Fruit fly (Drosophila melanogaster) whole organism, embryonic: ENCODE measurements around the gene SppL.

Experiments
- B-H2 ChIP-seq: fragments of 200-800 bp; sonication (Bioruptor generic); optimal IDR thresholded peaks from 2 replicates; lab custom pipeline; 2018; ENCODE audit warnings: missing biosample characterization, mild to moderate bottlenecking, missing genetic modification characterization
- BEAF-32 ChIP-seq: fragments of 200-800 bp; sonication (Bioruptor generic); optimal IDR thresholded peaks from 3 replicates; lab custom pipeline; 2017; ENCODE audit warnings: missing biosample characterization, missing genetic modification characterization, mild to moderate bottlenecking, moderate library complexity, missing genetic modification reagents
- CG10979 ChIP-seq: fragments of 200-800 bp; sonication (Bioruptor generic); optimal IDR thresholded peaks from 2 replicates; lab custom pipeline; 2018; ENCODE audit warnings: missing biosample characterization, mild to moderate bottlenecking, missing genetic modification characterization, moderate library complexity
- CG11093 ChIP-seq: fragments of 200-800 bp; sonication (Bioruptor generic); IDR thresholded peaks from 3 replicates; pipeline ENCODE4 v1.3.6; 2022; ENCODE audit warnings: missing biosample characterization, missing genetic modification characterization
- CG12299 ChIP-seq: fragments of 200-800 bp; sonication (Bioruptor generic); optimal IDR thresholded peaks from 2 replicates; lab custom pipeline; 2018; ENCODE audit warnings: missing biosample characterization, mild to moderate bottlenecking, missing genetic modification characterization
- CG12659 ChIP-seq: fragments of 200-800 bp; sonication (Bioruptor generic); optimal IDR thresholded peaks from 3 replicates; lab custom pipeline; 2017; ENCODE audit warnings: mild to moderate bottlenecking, missing biosample characterization, missing genetic modification reagents, missing genetic modification characterization
- CG15601 ChIP-seq: fragments of 200-800 bp; sonication (Bioruptor generic); optimal IDR thresholded peaks from 3 replicates; lab custom pipeline; 2019; ENCODE audit warnings: missing biosample characterization, mild to moderate bottlenecking, missing genetic modification characterization, moderate library complexity
- CG17361 ChIP-seq: fragments of 200-800 bp; sonication (Bioruptor generic); IDR thresholded peaks from 3 replicates; pipeline ENCODE4 v1.3.6; 2022; ENCODE audit warnings: missing biosample characterization, missing genetic modification characterization
- CG2712 ChIP-seq: fragments of 200-800 bp; optimal IDR thresholded peaks from 3 replicates; lab custom pipeline; 2019; ENCODE audit warnings: missing biosample characterization, mild to moderate bottlenecking, missing genetic modification characterization, moderate library complexity
- CG3163 ChIP-seq: fragments of 200-800 bp; sonication (Bioruptor generic); optimal IDR thresholded peaks from 3 replicates; lab custom pipeline; 2016; ENCODE audit warnings: missing biosample characterization, missing genetic modification characterization
- CG33213 ChIP-seq: fragments of 200-800 bp; sonication (Bioruptor generic); optimal IDR thresholded peaks from 3 replicates; lab custom pipeline; 2016; ENCODE audit warnings: missing biosample characterization, missing genetic modification characterization
- CG3847 ChIP-seq: fragments of 200-800 bp; sonication (Bioruptor generic); IDR thresholded peaks from 2 replicates; pipeline ENCODE4 v1.3.6; 2022; ENCODE audit warnings: missing biosample characterization, missing genetic modification characterization
- CG6683 ChIP-seq: fragments of 200-800 bp; sonication (Bioruptor generic); optimal IDR thresholded peaks from 2 replicates; lab custom pipeline; 2017; ENCODE audit warnings: missing biosample characterization, mild to moderate bottlenecking, missing genetic modification characterization, missing genetic modification reagents
- CG6854 ChIP-seq: fragments of 200-800 bp; sonication (Bioruptor generic); optimal IDR thresholded peaks from 3 replicates; lab custom pipeline; 2017; ENCODE audit warnings: missing biosample characterization, mild to moderate bottlenecking, missing genetic modification characterization
- CG7839 ChIP-seq: fragments of 200-800 bp; sonication (Bioruptor generic); optimal IDR thresholded peaks from 3 replicates; lab custom pipeline; 2018; ENCODE audit warnings: missing biosample characterization, mild to moderate bottlenecking, missing genetic modification characterization, moderate library complexity
- CG7963 ChIP-seq: fragments of 200-800 bp; sonication (Bioruptor generic); IDR thresholded peaks from 3 replicates; pipeline ENCODE4 v1.3.6; 2022; ENCODE audit warnings: missing biosample characterization, missing genetic modification characterization; ENCODE audit not compliant: partially characterized antibody
- CG8290 ChIP-seq, 3 experiments: fragments of 200-800 bp; sonication (Bioruptor generic); optimal IDR thresholded peaks; 2 replicates each; lab custom pipeline; 2016 to 2019; ENCODE audit warnings: missing biosample characterization in 3 of 3, missing genetic modification characterization in 3 of 3, mild to moderate bottlenecking in 2 of 3, moderate library complexity in 1 of 3
- CG9215 ChIP-seq: fragments of 200-800 bp; sonication (Bioruptor generic); IDR thresholded peaks from 2 replicates; pipeline ENCODE4 v1.3.6; 2022; ENCODE audit warnings: missing biosample characterization, missing genetic modification characterization
- CG9727 ChIP-seq: fragments of 200-800 bp; sonication (Bioruptor generic); optimal IDR thresholded peaks from 3 replicates; lab custom pipeline; 2017; ENCODE audit warnings: missing biosample characterization, mild to moderate bottlenecking, missing genetic modification characterization
- CTCF ChIP-seq: fragments of 200-800 bp; sonication (Bioruptor generic); optimal IDR thresholded peaks from 2 replicates; lab custom pipeline; 2017; ENCODE audit warnings: missing biosample characterization, mild to moderate bottlenecking, missing genetic modification characterization, moderate library complexity
- E2f2 ChIP-seq: fragments of 200-800 bp; sonication (Bioruptor generic); IDR thresholded peaks from 2 replicates; pipeline ENCODE4 v1.3.6; 2022; ENCODE audit warnings: missing biosample characterization, missing genetic modification characterization
- Ets97D ChIP-seq: fragments of 200-800 bp; sonication (Bioruptor generic); optimal IDR thresholded peaks from 3 replicates; lab custom pipeline; 2016; ENCODE audit warnings: missing biosample characterization, missing genetic modification characterization
- Fer1 ChIP-seq: fragments of 200-800 bp; sonication (Bioruptor generic); optimal IDR thresholded peaks from 2 replicates; lab custom pipeline; 2017; ENCODE audit warnings: missing biosample characterization, mild to moderate bottlenecking, missing genetic modification characterization
- H15 ChIP-seq: fragments of 200-800 bp; sonication (Bioruptor generic); IDR thresholded peaks from 3 replicates; pipeline ENCODE4 v1.3.6; 2022; ENCODE audit warnings: missing biosample characterization, missing genetic modification characterization
- HmgD ChIP-seq: fragments of 200-800 bp; sonication (Bioruptor generic); optimal IDR thresholded peaks from 3 replicates; lab custom pipeline; 2016; ENCODE audit warnings: missing biosample characterization, missing genetic modification characterization
- Lhr ChIP-seq: fragments of 200-800 bp; sonication (Bioruptor generic); optimal IDR thresholded peaks from 3 replicates; lab custom pipeline; 2017; ENCODE audit warnings: mild to moderate bottlenecking, missing biosample characterization, missing genetic modification reagents, missing genetic modification characterization
- Lpt ChIP-seq: fragments of >200 bp; optimal IDR thresholded peaks from 2 replicates; lab custom pipeline; 2018; ENCODE audit warnings: missing biosample characterization, missing genetic modification characterization
- Med ChIP-seq: fragments of 200-800 bp; sonication (Bioruptor generic); peaks from one replicate; lab custom pipeline; 2016; ENCODE audit warnings: missing biosample characterization, missing genetic modification characterization, mild to moderate bottlenecking, inconsistent platforms, moderate library complexity
- Nf-YC ChIP-seq: fragments of 200-800 bp; optimal IDR thresholded peaks from 3 replicates; lab custom pipeline; 2019; ENCODE audit warnings: missing biosample characterization, mild to moderate bottlenecking, missing genetic modification characterization, moderate library complexity
- NfI ChIP-seq: fragments of 200-800 bp; sonication (Bioruptor generic); optimal IDR thresholded peaks from 3 replicates; lab custom pipeline; 2018; ENCODE audit warnings: missing biosample characterization, mild to moderate bottlenecking, missing genetic modification characterization, moderate library complexity
- PHDP ChIP-seq: fragments of 200-800 bp; sonication (Bioruptor generic); optimal IDR thresholded peaks from 3 replicates; lab custom pipeline; 2018; ENCODE audit warnings: missing biosample characterization, mild to moderate bottlenecking, missing genetic modification characterization, moderate library complexity
- Rx ChIP-seq: fragments of 200-800 bp; sonication (Bioruptor generic); IDR thresholded peaks from 2 replicates; pipeline ENCODE4 v1.3.6; 2022; ENCODE audit warnings: missing biosample characterization, missing genetic modification characterization
- bbx ChIP-seq: fragments of 200-800 bp; sonication (Bioruptor generic); IDR thresholded peaks from 2 replicates; pipeline ENCODE4 v1.3.6; 2022; ENCODE audit warnings: missing biosample characterization, missing genetic modification characterization; ENCODE audit not compliant: partially characterized antibody
- bsh ChIP-seq, 2 experiments: fragments of 200-800 bp; sonication (Bioruptor generic); optimal IDR thresholded peaks; 2 replicates each; lab custom pipeline; 2017 to 2018; ENCODE audit warnings: mild to moderate bottlenecking in 2 of 2, missing biosample characterization in 2 of 2, missing genetic modification characterization in 2 of 2, moderate library complexity in 1 of 2
- cg ChIP-seq: fragments of 200-800 bp; sonication (Bioruptor generic); optimal IDR thresholded peaks from 3 replicates; lab custom pipeline; 2019; ENCODE audit warnings: missing biosample characterization, mild to moderate bottlenecking, missing genetic modification characterization, moderate library complexity
- gro ChIP-seq: fragments of 200-800 bp; sonication (Bioruptor generic); optimal IDR thresholded peaks from 2 replicates; lab custom pipeline; 2016; ENCODE audit warnings: missing biosample characterization, missing genetic modification characterization
- ham ChIP-seq: fragments of 200-800 bp; sonication (Bioruptor generic); IDR thresholded peaks from 2 replicates; pipeline ENCODE4 v1.3.6; 2022; ENCODE audit warnings: missing biosample characterization, missing genetic modification characterization
- nau ChIP-seq: fragments of 200-800 bp; sonication (Bioruptor generic); optimal IDR thresholded peaks from 3 replicates; lab custom pipeline; 2017; ENCODE audit warnings: missing biosample characterization, mild to moderate bottlenecking, missing genetic modification characterization, missing genetic modification reagents
- phol ChIP-seq: fragments of 200-800 bp; sonication (Bioruptor generic); optimal IDR thresholded peaks from 3 replicates; lab custom pipeline; 2018; ENCODE audit warnings: missing biosample characterization, mild to moderate bottlenecking, missing genetic modification characterization, moderate library complexity
- row ChIP-seq: fragments of 200-800 bp; sonication (Bioruptor generic); IDR thresholded peaks from 3 replicates; pipeline ENCODE4 v1.3.6; 2022; ENCODE audit warnings: missing biosample characterization, missing genetic modification characterization
- scrt ChIP-seq: fragments of 200-800 bp; sonication (Bioruptor generic); optimal IDR thresholded peaks from 2 replicates; lab custom pipeline; 2018; ENCODE audit warnings: missing biosample characterization, mild to moderate bottlenecking, missing genetic modification characterization, moderate library complexity
- sna ChIP-seq: fragments of 200-800 bp; sonication (Bioruptor generic); IDR thresholded peaks from 2 replicates; pipeline ENCODE4 v1.3.6; 2022; ENCODE audit warnings: missing biosample characterization, missing genetic modification characterization; ENCODE audit not compliant: partially characterized antibody
- stwl ChIP-seq: fragments of 200-800 bp; sonication (Bioruptor generic); optimal IDR thresholded peaks from 3 replicates; lab custom pipeline; 2018; ENCODE audit warnings: missing biosample characterization, mild to moderate bottlenecking, missing genetic modification characterization, moderate library complexity
- sug ChIP-seq: fragments of 200-800 bp; optimal IDR thresholded peaks from 2 replicates; lab custom pipeline; 2019; ENCODE audit warnings: missing biosample characterization, mild to moderate bottlenecking, missing genetic modification characterization, moderate library complexity
- tap ChIP-seq: fragments of 200-800 bp; optimal IDR thresholded peaks from 3 replicates; lab custom pipeline; 2019; ENCODE audit warnings: missing biosample characterization, mild to moderate bottlenecking, missing genetic modification characterization, moderate library complexity
- tna ChIP-seq: fragments of 200-800 bp; sonication (Bioruptor generic); IDR thresholded peaks from 2 replicates; pipeline ENCODE4 v1.3.6; 2022; ENCODE audit warnings: missing biosample characterization, missing genetic modification characterization; ENCODE audit not compliant: partially characterized antibody
- trh ChIP-seq: fragments of 200-800 bp; sonication (Bioruptor generic); optimal IDR thresholded peaks from 2 replicates; lab custom pipeline; 2016; ENCODE audit warnings: missing biosample characterization, missing genetic modification characterization
- vnd ChIP-seq: fragments of 200-800 bp; sonication (Bioruptor generic); IDR thresholded peaks from 3 replicates; pipeline ENCODE4 v1.3.6; 2022; ENCODE audit warnings: missing biosample characterization, missing genetic modification characterization; ENCODE audit not compliant: partially characterized antibody

Gene SppL

DNA sequence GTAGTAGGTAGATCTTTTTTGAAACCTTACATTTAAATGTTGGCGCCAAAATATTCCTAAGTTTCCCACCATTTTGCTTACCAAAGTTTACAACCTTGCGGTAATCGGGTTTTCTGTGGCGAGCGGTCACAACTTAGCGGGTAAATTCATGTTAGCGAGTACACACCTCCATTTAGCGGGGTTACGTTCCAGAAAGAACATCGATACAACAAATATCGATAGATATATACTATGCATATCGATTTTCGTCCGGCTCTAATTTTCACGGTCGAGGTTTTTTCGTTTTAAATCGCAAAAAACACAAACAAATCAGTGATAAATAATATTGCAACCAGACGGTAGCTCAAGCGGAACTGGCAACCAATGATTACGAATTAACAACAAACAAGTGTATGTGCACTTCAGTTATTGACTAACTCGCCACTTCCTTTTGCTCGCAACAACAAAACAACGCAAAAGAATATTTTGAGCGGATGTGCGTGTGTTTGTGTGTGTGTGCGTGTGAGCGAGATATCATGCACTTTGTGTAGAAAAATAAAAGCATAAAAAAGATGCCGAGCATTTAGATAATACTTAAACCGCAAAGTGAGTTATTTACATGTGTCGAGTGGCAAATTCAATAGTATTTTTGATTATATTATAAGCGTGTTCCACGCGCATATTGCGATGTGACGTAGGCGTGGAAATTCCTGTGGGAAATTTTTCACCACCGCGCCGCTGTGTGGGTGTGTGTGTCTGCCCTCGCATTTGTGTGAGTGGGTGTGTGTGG, 6.7 kb downstream of the SppL start, which contains the start of gene Lnk (continued):
- TF ChIP-seq bbx (GFP tag; lab: Robert Waterston, UW) (peak; percentile 95), scrt (no peak), cg (peak; percentile 98), phol (peak; percentile 52), CG33213 (peak; percentile 29), CG9727 (GFP tag; lab: Kevin White, UChicago) (peak; percentile 4), CG12299 (tag; lab: Kevin White, UChicago) (no peak), CG8290 (GFP tag; optimal IDR thresholded peaks at IDR 0.05; lab: Kevin White, UChicago) (no peak), CG8290 (tag; optimal IDR thresholded peaks at IDR 0.05; lab: Kevin White, UChicago) (peak in 1 of 2 experiments; percentile 60), sna (GFP tag; lab: Robert Waterston, UW) (peak; percentile 70), Rx (GFP tag; lab: Robert Waterston, UW) (no peak), stwl (tag; lab: Kevin White, UChicago) (peak; percentile 51), Med (peak; percentile 57), NfI (peak; percentile 13), bsh (GFP tag; optimal IDR thresholded peaks at IDR 0.05; lab: Kevin White, UChicago) (peak in 1 of 2 experiments; percentile 71), Nf-YC (tag; lab: Kevin White, UChicago) (peak; percentile 23), CTCF (GFP tag; lab: Kevin White, UChicago) (peak; percentile 88), row (GFP tag; lab: Robert Waterston, UW) (0 out of 3 replicates have a peak, but pooled peaks have one; percentile 7), CG10979 (tag; lab: Kevin White, UChicago) (peak; percentile 7), H15 (GFP tag; lab: Robert Waterston, UW) (no peak), PHDP (tag; lab: Kevin White, UChicago) (no peak), CG11093 (no peak), CG3847 (peak; percentile 55), CG15601 (tag; lab: Kevin White, UChicago) (peak; percentile 33), CG6854 (GFP tag; lab: Kevin White, UChicago) (peak; percentile 18), nau (GFP tag; lab: Kevin White, UChicago) (peak; percentile 43), CG17361 (GFP tag; lab: Robert Waterston, UW) (peak; percentile 28; the same call in 2 of the 3 replicates), CG2712 (peak; percentile 33), trh (GFP tag; lab: Kevin White, UChicago) (peak; percentile 17), BEAF-32 (GFP tag; lab: Kevin White, UChicago) (peak; percentile 96), ham (GFP tag; lab: Robert Waterston, UW) (no peak), B-H2 (GFP tag; lab: Kevin White, UChicago) (peak; percentile 47), Ets97D (GFP tag; lab: Kevin White, UChicago) (peak; percentile 90), CG3163 (GFP tag; lab: Kevin White, UChicago) (no peak), CG9215 (GFP tag; lab: Robert Waterston, UW) (no peak), CG6683 (GFP tag; lab: Kevin White, UChicago) (no peak), Fer1 (GFP tag; lab: Kevin White, UChicago) (peak; percentile 42), Lpt (no peak), sug (peak; percentile 20), HmgD (GFP tag; lab: Kevin White, UChicago) (peak; percentile 37), CG7839 (tag; lab: Kevin White, UChicago) (no peak), tap (tag; lab: Kevin White, UChicago) (no peak), CG7963 (GFP tag; lab: Robert Waterston, UW) (peak; percentile 87), vnd (peak; percentile 78), Lhr (GFP tag; lab: Kevin White, UChicago) (peak; percentile 89), tna (GFP tag; lab: Robert Waterston, UW) (peak; percentile 81), CG12659 (GFP tag; lab: Kevin White, UChicago) (peak; percentile 73), gro (GFP tag; lab: Kevin White, UChicago) (no peak), E2f2 (GFP tag; lab: Robert Waterston, UW) (peak; percentile 98)
